Worm (Caenorhabditis elegans) whole organism, L4 larva: ENCODE data around the gene oat-1.
"Not testable (repeated sequence)": the region's sequence is repeated elsewhere in the genome, so short reads cannot be mapped to it uniquely, and the experiment has no call there.

ENCODE experiments used
- F26F4.8 ChIP-seq: fragments of 200-800 bp; sonication (Bioruptor generic); conservative IDR thresholded peaks from 2 replicates; pipeline ENCODE4 v1.3.6; 2022; ENCODE audit warnings: missing genetic modification characterization, missing compliant biosample characterization
- R02D3.7 ChIP-seq: fragments of 150-350 bp; sonication (generic microtip); optimal IDR thresholded peaks from 3 replicates; lab custom pipeline; 2014; ENCODE audit warnings: missing biosample characterization, missing genetic modification characterization
- T26A8.4 ChIP-seq: fragments of 200-800 bp; sonication (Bioruptor generic); IDR thresholded peaks from 2 replicates; pipeline ENCODE4 v1.3.6; 2022; ENCODE audit warnings: missing genetic modification characterization, missing compliant biosample characterization
- Y105C5A.15 ChIP-seq: fragments of 200-800 bp; sonication (Bioruptor generic); IDR thresholded peaks from 2 replicates; pipeline ENCODE4 v1.3.6; 2022; ENCODE audit warnings: missing genetic modification characterization, missing compliant biosample characterization
- aha-1 ChIP-seq: fragments of 150-350 bp; peaks from one replicate; lab custom pipeline; 2014; ENCODE audit warnings: missing biosample characterization, missing genetic modification characterization
- ceh-62 ChIP-seq: sonication (generic microtip); optimal IDR thresholded peaks from 2 replicates; lab custom pipeline; 2017; ENCODE audit warnings: missing biosample characterization, missing genetic modification characterization
- dmd-6 ChIP-seq: fragments of 200-800 bp; sonication (Bioruptor generic); IDR thresholded peaks from 2 replicates; pipeline ENCODE4 v1.3.6; 2022; ENCODE audit warnings: missing genetic modification reagents, missing genetic modification characterization, missing compliant biosample characterization
- duxl-1 ChIP-seq: sonication (generic microtip); optimal IDR thresholded peaks from 2 replicates; lab custom pipeline; 2016; ENCODE audit warnings: mild to moderate bottlenecking, missing genetic modification characterization, moderate library complexity, missing compliant biosample characterization; ENCODE audit not compliant: poor library complexity
- hlh-30 ChIP-seq: sonication (generic microtip); optimal IDR thresholded peaks from 2 replicates; lab custom pipeline; 2017; ENCODE audit warnings: antibody characterized with exemption, mild to moderate bottlenecking, missing genetic modification characterization, missing compliant biosample characterization; ENCODE audit not compliant: insufficient read depth
- lim-7 ChIP-seq: fragments of 200-800 bp; sonication (Bioruptor generic); IDR thresholded peaks from 2 replicates; pipeline ENCODE4 v1.3.6; 2022; ENCODE audit warnings: missing genetic modification characterization, missing compliant biosample characterization
- lin-1 ChIP-seq: fragments of 200-800 bp; sonication (Bioruptor generic); IDR thresholded peaks from 2 replicates; pipeline ENCODE4 v1.3.6; 2022; ENCODE audit warnings: missing genetic modification reagents, missing genetic modification characterization, missing compliant biosample characterization
- madf-5 ChIP-seq, 2 experiments: fragments of 200-800 bp; sonication (Bioruptor generic); IDR thresholded peaks; 2 replicates each; pipeline ENCODE4 v1.3.6; 2022; ENCODE audit warnings: missing compliant biosample characterization in 2 of 2, missing genetic modification characterization in 2 of 2
- madf-9 ChIP-seq: fragments of 200-800 bp; sonication (Bioruptor generic); conservative IDR thresholded peaks from 2 replicates; pipeline ENCODE4 v1.3.6; 2022; ENCODE audit warnings: missing genetic modification reagents, missing genetic modification characterization, missing compliant biosample characterization
- mdl-1 ChIP-seq, 2 experiments: fragments of 150-350 bp in 1 of 2; sonication (generic microtip) in 1 of 2; optimal IDR thresholded peaks; 2 replicates each; lab custom pipeline; 2014 to 2017; ENCODE audit warnings: missing biosample characterization in 2 of 2, missing genetic modification characterization in 2 of 2
- mdt-29 ChIP-seq: fragments of 200-800 bp; sonication (Bioruptor generic); IDR thresholded peaks from 2 replicates; pipeline ENCODE4 v1.3.6; 2022; ENCODE audit warnings: missing genetic modification reagents, missing genetic modification characterization, missing compliant biosample characterization
- mep-1 ChIP-seq: fragments of 150-350 bp; sonication (generic microtip); optimal IDR thresholded peaks from 3 replicates; lab custom pipeline; 2014; ENCODE audit warnings: missing biosample characterization, missing genetic modification characterization
- nhr-102 ChIP-seq: sonication (generic microtip); optimal IDR thresholded peaks from 2 replicates; lab custom pipeline; 2016; ENCODE audit warnings: mild to moderate bottlenecking, missing genetic modification characterization, moderate library complexity, missing compliant biosample characterization
- nhr-28 ChIP-seq: fragments of 150-350 bp; optimal IDR thresholded peaks from 2 replicates; lab custom pipeline; 2014; ENCODE audit warnings: missing biosample characterization, missing genetic modification characterization
- nhr-77 ChIP-seq: fragments of 150-350 bp; optimal IDR thresholded peaks from 2 replicates; lab custom pipeline; 2014; ENCODE audit warnings: missing biosample characterization, missing genetic modification characterization
- pha-4 ChIP-seq, 2 experiments: fragments of 150-350 bp in 1 of 2; fragments of 200-800 bp in 1 of 2; sonication (Bioruptor generic) in 1 of 2; IDR thresholded peaks in 1 of 2; optimal IDR thresholded peaks in 1 of 2; 2 replicates each; pipeline versions ENCODE4 v1.3.6 to Lab custom; 2014 to 2022; ENCODE audit warnings: missing genetic modification characterization in 2 of 2, missing genetic modification reagents in 2 of 2, missing biosample characterization in 1 of 2, missing compliant biosample characterization in 1 of 2
- saeg-2 ChIP-seq: fragments of 200-800 bp; sonication (Bioruptor generic); IDR thresholded peaks from 2 replicates; pipeline ENCODE4 v1.3.6; 2022; ENCODE audit warnings: missing genetic modification reagents, missing genetic modification characterization, missing compliant biosample characterization
- set-16 ChIP-seq: fragments of 200-800 bp; sonication (Bioruptor generic); IDR thresholded peaks from 2 replicates; pipeline ENCODE4 v1.3.6; 2022; ENCODE audit warnings: missing genetic modification reagents, missing genetic modification characterization, missing compliant biosample characterization
- snpc-1.2 ChIP-seq: fragments of 200-800 bp; sonication (Bioruptor generic); IDR thresholded peaks from 2 replicates; pipeline ENCODE4 v1.3.6; 2022; ENCODE audit warnings: missing genetic modification reagents, missing genetic modification characterization, missing compliant biosample characterization
- spr-3 ChIP-seq: fragments of 200-800 bp; sonication (Bioruptor generic); optimal IDR thresholded peaks from 2 replicates; lab custom pipeline; 2018; ENCODE audit warnings: mild to moderate bottlenecking, missing genetic modification characterization, missing compliant biosample characterization
- tag-97 ChIP-seq: fragments of 200-800 bp; sonication (Bioruptor generic); IDR thresholded peaks from 2 replicates; pipeline ENCODE4 v1.3.6; 2022; ENCODE audit warnings: missing genetic modification characterization, missing compliant biosample characterization
- unc-62 ChIP-seq, 3 experiments: fragments of 150-350 bp in 1 of 3; sonication (generic microtip); optimal IDR thresholded peaks in 2 of 3; peaks in 1 of 3; 1 replicate in 1 of 3; 2 replicates in 2 of 3; lab custom pipeline; 2014 to 2017; ENCODE audit warnings: missing biosample characterization in 3 of 3, missing genetic modification characterization in 3 of 3, missing genetic modification reagents in 3 of 3, missing genotype in 1 of 3
- vab-7 ChIP-seq: fragments of 200-800 bp; sonication (Bioruptor generic); IDR thresholded peaks from 2 replicates; pipeline ENCODE4 v1.3.6; 2022; ENCODE audit warnings: missing genetic modification reagents, missing genetic modification characterization, missing compliant biosample characterization
- zip-2 ChIP-seq: fragments of 150-350 bp; optimal IDR thresholded peaks from 2 replicates; lab custom pipeline; 2014; ENCODE audit warnings: missing biosample characterization, missing genetic modification characterization

Gene oat-1

ce11 chrIV:8475030-8475679 lies 2.8 kb upstream of the oat-1 start (continued):
- TF ChIP-seq R02D3.7 (tag; lab: Kevin White, UChicago) (no peak), T26A8.4 (GFP tag; lab: Robert Waterston, UW) (no peak), dmd-6 (GFP tag; lab: Robert Waterston, UW) (peak; percentile 57; the same call in 1 of the 2 replicates), mdl-1 (tag; optimal IDR thresholded peaks at IDR 0.05; lab: Kevin White, UChicago) (peak in 1 of 2 experiments; percentile 44), zip-2 (tag; lab: Kevin White, UChicago) (no peak), duxl-1 (tag; lab: Kevin White, UChicago) (no peak), nhr-77 (tag; lab: Kevin White, UChicago) (peak; percentile 26), saeg-2 (no peak), ceh-62 (tag; lab: Kevin White, UChicago) (no peak)

DNA sequence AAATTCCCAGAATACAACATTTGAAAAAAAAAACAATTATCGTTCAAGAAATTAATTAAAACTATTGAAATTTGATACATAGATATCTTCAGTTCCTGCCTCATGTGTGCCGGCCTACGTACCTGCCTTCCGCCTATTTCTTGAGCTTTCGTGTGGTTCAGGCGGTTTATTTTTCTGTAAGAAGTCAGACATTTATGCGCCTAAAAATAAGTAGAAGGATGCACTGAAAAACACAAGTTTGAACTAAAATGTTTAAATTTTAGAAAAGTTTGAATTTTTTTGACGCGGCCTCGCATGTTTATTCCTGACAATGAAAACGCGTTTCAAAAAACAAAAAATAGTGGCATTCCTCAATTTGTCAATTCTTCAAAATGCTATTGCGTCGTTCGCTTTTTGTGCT lies 1.4 kb upstream of the oat-1 start, which contains the start of gene C28C12.11:
Gene C28C12.11, plus strand, starts transcription at position 301 of the 400 bp plus-strand sequence.
- TF ChIP-seq aha-1 (peak; percentile 4), unc-62 (GFP tag; optimal IDR thresholded peaks at IDR 0.05 in 1 of 2; lab: Kevin White, UChicago) (peak in 1 of 2 experiments; percentile 70), unc-62 (tag; optimal IDR thresholded peaks at IDR 0.05; lab: Kevin White, UChicago) (no peak), hlh-30 (tag; lab: Kevin White, UChicago) (no peak)

- TF ChIP-seq mdt-29 (GFP tag; lab: Robert Waterston, UW): peak; percentile 79
- TF ChIP-seq Y105C5A.15 (GFP tag; lab: Robert Waterston, UW): peak; percentile 73; the same call in 1 of the 2 replicates
- TF ChIP-seq F26F4.8: 0 out of 2 replicates have a peak, but pooled peaks have one; percentile 7
- TF ChIP-seq pha-4 (GFP tag; IDR thresholded peaks at IDR 0.05; lab: Robert Waterston, UW): 0 out of 2 replicates have a peak, but pooled peaks have one; percentile 6
- TF ChIP-seq pha-4 (tag; optimal IDR thresholded peaks at IDR 0.05; lab: Kevin White, UChicago): not testable (repeated sequence)
- TF ChIP-seq lin-1 (GFP tag; lab: Robert Waterston, UW): 0 out of 2 replicates have a peak, but pooled peaks have one; percentile 8
- 0 out of 2 replicates have a peak, but pooled peaks have one; percentile 42 for TF ChIP-seq lim-7 (GFP tag; lab: Robert Waterston, UW)
- TF ChIP-seq vab-7: peak; percentile 46; the same call in 1 of the 2 replicates
These were observed 3.6 kb downstream of the oat-1 start for ce11 chrIV:8468729-8469340.

ce11 chrIV:8467343-8467742 lies 5.0 kb downstream of the oat-1 start:
- TF ChIP-seq snpc-1.2 (GFP tag; lab: Robert Waterston, UW): 0 out of 2 replicates have a peak, but pooled peaks have one; percentile 27
- TF ChIP-seq, all 104 proteins: peak for 1; not testable (repeated sequence) for 103

ce11 chrIV:8464187-8464586 lies 8.2 kb downstream of the oat-1 start:
- TF ChIP-seq madf-9 (no peak), spr-3 (GFP tag; lab: Kevin White, UChicago) (no peak), tag-97 (GFP tag; lab: Robert Waterston, UW) (no peak), hlh-30 (tag; lab: Kevin White, UChicago) (peak; percentile 22), nhr-102 (no peak), dmd-6 (GFP tag; lab: Robert Waterston, UW) (peak; percentile 19; the same call in 1 of the 2 replicates), mdl-1 (tag; optimal IDR thresholded peaks at IDR 0.05; lab: Kevin White, UChicago) (peak in 1 of 2 experiments; percentile 63), mep-1 (tag; lab: Kevin White, UChicago) (no peak), set-16 (GFP tag; lab: Robert Waterston, UW) (no peak), nhr-28 (tag; lab: Kevin White, UChicago) (peak; percentile 40), madf-5 (GFP tag; IDR thresholded peaks at IDR 0.05; lab: Robert Waterston, UW) (no peak), aha-1 (no peak)
